Worm (Caenorhabditis elegans): ENCODE results near the gene C47E12.13.

DNA sequence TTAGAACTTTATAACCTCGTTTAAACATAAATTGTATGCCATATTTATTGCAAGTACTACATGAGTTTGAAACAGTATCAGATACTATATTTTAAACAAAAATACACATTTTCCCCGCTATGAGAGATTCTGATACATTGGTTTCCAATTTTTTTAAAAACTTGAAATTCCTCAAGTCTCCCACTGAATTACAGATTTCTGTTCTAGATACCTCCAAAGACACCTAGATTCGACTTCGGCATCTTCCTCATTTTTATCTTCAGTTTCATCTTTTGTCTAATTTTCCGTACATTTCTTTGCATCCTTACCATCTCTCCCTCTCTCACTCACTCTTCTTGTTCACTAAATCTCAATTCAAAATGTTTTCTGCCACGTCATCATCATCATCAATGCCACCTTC, 42.7 kb downstream of the C47E12.13 start, which contains the start of gene T13H10.2:
- TF ChIP-seq egl-27 (tag; optimal IDR thresholded peaks at IDR 0.05) (no peak), hlh-30 (tag; optimal IDR thresholded peaks at IDR 0.05; ENCODE audit: insufficient read depth) (no peak), lin-15B (tag; optimal IDR thresholded peaks at IDR 0.05) (no peak), ces-1 (GFP tag; optimal IDR thresholded peaks at IDR 0.05) (no peak), nhr-237 (tag; optimal IDR thresholded peaks at IDR 0.05) (no peak), lin-13 (GFP tag; optimal IDR thresholded peaks at IDR 0.05) (no peak), cey-2 (tag; optimal IDR thresholded peaks at IDR 0.05; ENCODE audit: borderline replicate concordance, insufficient read depth) (no peak), saeg-2 (GFP tag; IDR thresholded peaks at IDR 0.05) (no peak), ZK546.5 (tag; optimal IDR thresholded peaks at IDR 0.05) (no peak)
